Fruit fly (Drosophila melanogaster): ENCODE results near the gene Pkc98E.
A peak's percentile ranks its signal among the peaks of the same experiment; 100 is the strongest.

The Pkc98E gene

DNA sequence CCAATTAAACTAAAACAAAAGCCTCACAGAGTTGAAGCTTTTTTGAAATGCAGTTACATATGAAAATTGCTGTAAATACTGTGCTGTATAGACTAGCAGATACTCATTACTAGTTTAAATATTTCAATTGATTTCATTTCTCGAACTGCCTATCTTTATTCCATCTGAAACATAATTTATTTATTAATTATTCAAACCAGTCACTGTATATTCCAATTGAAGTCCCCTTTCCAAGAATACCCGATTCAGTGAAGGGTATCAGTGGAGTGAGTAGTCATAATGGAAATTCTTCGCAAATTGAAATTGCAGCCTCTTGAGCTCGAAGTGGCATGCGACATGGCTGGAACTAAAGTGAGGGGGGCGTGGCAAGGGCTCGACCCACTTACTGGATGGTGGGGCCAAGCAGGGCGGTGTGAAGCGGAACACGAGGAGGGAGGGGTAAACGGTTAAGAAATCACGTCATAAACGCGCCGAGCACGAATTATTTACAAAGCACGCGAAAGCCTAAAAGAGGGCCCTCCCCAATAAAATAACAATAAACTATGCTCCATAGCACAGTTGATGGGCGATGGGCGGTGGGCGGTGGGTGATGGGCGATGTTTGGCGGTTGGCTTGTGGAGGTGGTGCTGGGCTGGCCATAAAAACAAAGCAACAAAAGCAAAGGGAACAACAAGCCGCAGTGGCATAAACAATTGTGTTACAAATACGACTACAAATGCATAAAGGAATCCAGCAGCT, 33.9 kb upstream of the Pkc98E start (continued):
- TF ChIP-seq croc (GFP tag; conservative IDR thresholded peaks at IDR 0.05) (no peak), CG6175 (GFP tag; IDR thresholded peaks at IDR 0.05) (no peak), Bgb (GFP tag; IDR thresholded peaks at IDR 0.05; ENCODE audit: partially characterized antibody) (no peak), z (GFP tag; IDR thresholded peaks at IDR 0.05) (no peak), Blimp-1 (GFP tag; optimal IDR thresholded peaks at IDR 0.05) (peak; percentile 40), Dip2 (GFP tag; IDR thresholded peaks at IDR 0.05) (no peak), D19B (GFP tag; optimal IDR thresholded peaks at IDR 0.05) (peak; percentile 68), salm (tag; optimal IDR thresholded peaks at IDR 0.05) (no peak), CG9797 (GFP tag; optimal IDR thresholded peaks at IDR 0.05) (no peak), sens-2 (GFP tag; IDR thresholded peaks at IDR 0.05) (no peak), Spps (tag; optimal IDR thresholded peaks at IDR 0.05) (no peak), ind (GFP tag; optimal IDR thresholded peaks at IDR 0.05) (peak; percentile 33), pzg (GFP tag; optimal IDR thresholded peaks at IDR 0.05) (no peak), CG4328 (GFP tag; optimal IDR thresholded peaks at IDR 0.05) (no peak), Aef1 (GFP tag; IDR thresholded peaks at IDR 0.05) (peak; percentile 57), crp (GFP tag; optimal IDR thresholded peaks at IDR 0.05) (no peak), sr (GFP tag; IDR thresholded peaks at IDR 0.05) (no peak), Hmr (GFP tag; optimal IDR thresholded peaks at IDR 0.05) (peak; percentile 31), CG5953 (GFP tag; IDR thresholded peaks at IDR 0.05) (peak; percentile 49; the same call in 1 of the 2 replicates), insv (GFP tag; optimal IDR thresholded peaks at IDR 0.05) (no peak), CG15514 (GFP tag; optimal IDR thresholded peaks at IDR 0.05) (peak; percentile 14), gsb-n (tag; optimal IDR thresholded peaks at IDR 0.05) (no peak), Dref (GFP tag; IDR thresholded peaks at IDR 0.05) (0 out of 2 replicates have a peak, but pooled peaks have one; percentile 11), Nf-YB (GFP tag; optimal IDR thresholded peaks at IDR 0.05) (no peak), CG1647 (GFP tag; optimal IDR thresholded peaks at IDR 0.05) (no peak), Ada2b (GFP tag; IDR thresholded peaks at IDR 0.05) (peak; percentile 34; the same call in 1 of the 2 replicates), Scr (GFP tag; IDR thresholded peaks at IDR 0.05; ENCODE audit: partially characterized antibody) (no peak), CG18764 (GFP tag; optimal IDR thresholded peaks at IDR 0.05) (peak; percentile 21), CG15479 (GFP tag; optimal IDR thresholded peaks at IDR 0.05) (no peak), CG3281 (GFP tag; optimal IDR thresholded peaks at IDR 0.05) (peak; percentile 5), CG15011 (GFP tag; optimal IDR thresholded peaks at IDR 0.05) (no peak), CG7271 (tag; optimal IDR thresholded peaks at IDR 0.05) (no peak), CG9876 (GFP tag; optimal IDR thresholded peaks at IDR 0.05) (no peak), Chrac-16 (GFP tag; optimal IDR thresholded peaks at IDR 0.05) (peak; percentile 5), Hr3 (GFP tag; optimal IDR thresholded peaks at IDR 0.05) (peak; percentile 4), CG17186 (GFP tag; optimal IDR thresholded peaks at IDR 0.05) (no peak), D19A (tag; optimal IDR thresholded peaks at IDR 0.05) (peak; percentile 14), gro (GFP tag; optimal IDR thresholded peaks at IDR 0.05) (peak; percentile 7), CG11696 (GFP tag; IDR thresholded peaks at IDR 0.05) (no peak), dysf (GFP tag; IDR thresholded peaks at IDR 0.05) (peak; percentile 62), CG8290 (GFP tag; optimal IDR thresholded peaks at IDR 0.05) (no peak), CG8290 (tag; optimal IDR thresholded peaks at IDR 0.05) (peak in 1 of 2 experiments; percentile 49), wdn (GFP tag; IDR thresholded peaks at IDR 0.05) (no peak), cad (GFP tag; optimal IDR thresholded peaks at IDR 0.05) (no peak), CG9932 (GFP tag; IDR thresholded peaks at IDR 0.05) (no peak), odd (GFP tag; optimal IDR thresholded peaks at IDR 0.05) (no peak), ash1 (GFP tag; optimal IDR thresholded peaks at IDR 0.05) (no peak), Oli (tag; optimal IDR thresholded peaks at IDR 0.05) (peak; percentile 51), CrebB (tag; optimal IDR thresholded peaks at IDR 0.05) (no peak), vfl (GFP tag; optimal IDR thresholded peaks at IDR 0.05) (no peak)
